Fruit fly (Drosophila melanogaster): ENCODE measurements around the gene CG43056.
A peak's percentile ranks its signal among the peaks of the same experiment; 100 is the strongest.

The CG43056 gene

DNA sequence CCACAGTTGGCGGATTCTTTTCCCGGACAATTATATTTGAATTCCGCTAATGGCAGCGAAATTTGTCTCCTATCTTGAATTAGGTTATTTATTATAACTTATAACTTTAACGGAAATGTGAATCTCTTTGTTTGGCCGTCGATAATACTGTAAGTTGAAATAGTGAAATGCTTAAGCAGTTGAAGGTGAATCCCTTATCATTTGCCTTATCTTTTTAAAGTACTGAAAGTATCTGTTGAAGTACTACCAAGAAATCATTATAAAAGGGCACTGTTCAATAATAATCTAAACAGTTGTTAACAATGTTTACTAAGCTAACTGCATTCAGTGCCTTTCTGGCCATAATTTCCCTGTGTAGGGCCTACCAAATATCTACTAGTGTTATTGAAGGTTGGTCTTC, 26.7 kb upstream of the CG43056 start, which contains the start of gene CG43055:
Gene CG43055, plus strand, starts transcription at position 301 of the 400 bp plus-strand sequence.
- TF ChIP-seq dmrt99B (tag; optimal IDR thresholded peaks at IDR 0.05) (no peak), ERR (GFP tag; optimal IDR thresholded peaks at IDR 0.05) (no peak), PHDP (tag; optimal IDR thresholded peaks at IDR 0.05) (no peak), Ets97D (GFP tag; optimal IDR thresholded peaks at IDR 0.05) (no peak), CG12391 (tag; optimal IDR thresholded peaks at IDR 0.05) (no peak), CG10147 (GFP tag; optimal IDR thresholded peaks at IDR 0.05) (no peak), zen2 (GFP tag; IDR thresholded peaks at IDR 0.05; ENCODE audit: partially characterized antibody) (no peak), sens (GFP tag) (peak; percentile 9)

DNA sequence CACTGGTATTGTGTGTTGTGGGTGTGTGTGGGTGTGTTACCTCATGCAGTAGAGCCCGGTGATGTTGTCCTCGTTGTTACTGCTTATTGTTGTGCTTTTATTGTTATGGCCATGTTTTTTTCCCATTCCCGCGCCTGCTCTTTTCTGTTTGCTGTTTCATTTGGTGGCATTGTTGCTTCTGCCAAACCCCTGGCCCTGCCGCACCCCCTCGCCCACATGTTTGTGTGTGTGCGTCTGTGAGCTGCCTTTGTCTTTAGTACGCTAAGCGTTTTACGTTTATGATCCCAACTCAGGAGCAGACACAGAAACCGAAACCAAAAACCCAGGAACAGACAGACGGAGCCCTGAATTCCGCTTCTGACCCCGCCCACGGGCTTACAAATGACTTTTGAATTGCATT, 23.5 kb upstream of the CG43056 start:
- no peak for TF ChIP-seq ac (GFP tag; optimal IDR thresholded peaks at IDR 0.05)
- no peak for TF ChIP-seq Xbp1 (GFP tag; optimal IDR thresholded peaks at IDR 0.05)
- no peak for TF ChIP-seq exex (tag; optimal IDR thresholded peaks at IDR 0.05)
- peak; percentile 26; the same call in 1 of the 2 replicates for TF ChIP-seq crol (GFP tag; IDR thresholded peaks at IDR 0.05)
- peak; percentile 77 for TF ChIP-seq abd-A (tag; optimal IDR thresholded peaks at IDR 0.05)
- TF ChIP-seq CG7786 (GFP tag; optimal IDR thresholded peaks at IDR 0.05) = no peak
- no peak for TF ChIP-seq CG1832 (GFP tag; optimal IDR thresholded peaks at IDR 0.05)
- no peak for TF ChIP-seq CG7745 (tag; optimal IDR thresholded peaks at IDR 0.05)
- peak; percentile 70 for TF ChIP-seq scrt (GFP tag; optimal IDR thresholded peaks at IDR 0.05)

DNA sequence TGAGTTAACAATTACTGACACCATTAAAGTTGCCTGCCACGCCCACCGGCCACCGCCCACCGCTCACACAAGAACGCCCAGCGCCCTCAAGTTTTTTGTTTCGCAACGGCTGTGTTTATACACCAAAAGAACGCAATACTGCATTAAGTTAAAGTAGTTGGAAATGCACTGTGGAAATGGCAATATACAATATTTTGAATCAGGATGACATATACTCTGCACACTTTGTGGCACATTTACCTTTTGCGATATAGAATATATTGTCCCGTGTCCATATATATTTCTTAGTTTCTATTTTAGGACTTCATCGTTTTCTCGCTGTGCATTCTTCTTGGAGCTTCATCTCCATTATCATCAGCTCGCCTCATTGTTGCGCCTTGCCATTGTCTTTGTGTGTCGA, 21.5 kb upstream of the CG43056 start:
- no peak for TF ChIP-seq Antp (GFP tag; optimal IDR thresholded peaks at IDR 0.05)
- TF ChIP-seq CG18476 (GFP tag; optimal IDR thresholded peaks at IDR 0.05) = no peak
- TF ChIP-seq Drgx (GFP tag; IDR thresholded peaks at IDR 0.05) = 0 out of 2 replicates have a peak, but pooled peaks have one; percentile 34
- no peak for TF ChIP-seq gsb (GFP tag; IDR thresholded peaks at IDR 0.05)
- TF ChIP-seq CG43689 (GFP tag; IDR thresholded peaks at IDR 0.05) = no peak
- no peak for TF ChIP-seq chinmo (GFP tag; IDR thresholded peaks at IDR 0.05; ENCODE audit: partially characterized antibody)
- TF ChIP-seq wdn (GFP tag; IDR thresholded peaks at IDR 0.05) = no peak
- TF ChIP-seq Med (GFP tag) = peak; percentile 50
- no peak for TF ChIP-seq CG13296 (GFP tag; optimal IDR thresholded peaks at IDR 0.05)
- TF ChIP-seq Hmr (GFP tag; optimal IDR thresholded peaks at IDR 0.05) = no peak
- peak; percentile 26; the same call in 1 of the 3 replicates for TF ChIP-seq row (GFP tag; IDR thresholded peaks at IDR 0.05)
- no peak for TF ChIP-seq Tbp (GFP tag; optimal IDR thresholded peaks at IDR 0.05)
- no peak for TF ChIP-seq en (GFP tag; optimal IDR thresholded peaks at IDR 0.05)
- TF ChIP-seq disco-r (GFP tag; optimal IDR thresholded peaks at IDR 0.05) = no peak
- TF ChIP-seq Trl (optimal IDR thresholded peaks at IDR 0.05) = no peak
- TF ChIP-seq Trl (GFP tag; optimal IDR thresholded peaks at IDR 0.05) = no peak
- no peak for TF ChIP-seq sim (GFP tag; IDR thresholded peaks at IDR 0.05)
- no peak for TF ChIP-seq CG9876 (GFP tag; optimal IDR thresholded peaks at IDR 0.05)
- TF ChIP-seq CG7928 (GFP tag; optimal IDR thresholded peaks at IDR 0.05) = no peak
- no peak for TF ChIP-seq pho (GFP tag; optimal IDR thresholded peaks at IDR 0.05)

DNA sequence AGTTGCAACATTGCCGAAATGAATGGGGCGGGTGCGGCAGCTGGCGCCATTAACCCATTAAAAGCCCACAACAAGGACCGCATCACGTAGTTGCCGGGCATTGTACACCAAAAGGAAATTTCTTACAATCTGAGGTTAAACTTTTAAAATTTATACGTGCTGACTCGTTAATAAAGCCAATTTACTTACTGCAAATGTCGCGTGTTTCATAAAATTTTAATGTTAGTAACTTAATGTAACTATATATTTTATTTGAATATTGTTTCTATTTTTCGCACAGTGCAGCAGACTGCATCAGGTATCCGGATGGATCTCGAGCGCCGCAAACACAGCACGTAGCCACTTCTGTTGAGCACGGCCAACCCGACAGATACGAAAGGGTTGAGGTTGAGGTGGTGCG, 20.7 kb upstream of the CG43056 start:
- TF ChIP-seq B-H2 (GFP tag; optimal IDR thresholded peaks at IDR 0.05) = no peak
- peak; percentile 25; the same call in 1 of the 2 replicates for TF ChIP-seq Drgx (GFP tag; IDR thresholded peaks at IDR 0.05)
- peak in 1 of 2 experiments; percentile 41 for TF ChIP-seq bsh (GFP tag; optimal IDR thresholded peaks at IDR 0.05)

Measured in whole organism, embryonic.